Worm (Caenorhabditis elegans) whole organism, mixed stage, embryonic: ENCODE data around the gene F22F7.2.
"Not testable (repeated sequence)": the region's sequence is repeated elsewhere in the genome, so short reads cannot be mapped to it uniquely, and the experiment has no call there.

Experiments
- M03D4.4 ChIP-seq: sonication (generic microtip); optimal IDR thresholded peaks from 2 replicates; lab custom pipeline; 2017; ENCODE audit warnings: mild to moderate bottlenecking, missing genetic modification characterization, missing compliant biosample characterization
- blmp-1 ChIP-seq: fragments of 150-350 bp; optimal IDR thresholded peaks from 2 replicates; lab custom pipeline; 2014; ENCODE audit warnings: missing biosample characterization, missing genetic modification characterization
- ceh-39 ChIP-seq: fragments of 150-350 bp; optimal IDR thresholded peaks from 2 replicates; lab custom pipeline; 2014; ENCODE audit warnings: missing biosample characterization, missing genetic modification characterization
- ceh-43 ChIP-seq: fragments of 200-800 bp; sonication (Bioruptor generic); optimal IDR thresholded peaks from 2 replicates; lab custom pipeline; 2018; ENCODE audit warnings: mild to moderate bottlenecking, missing genetic modification characterization, moderate library complexity, missing compliant biosample characterization
- ceh-83 ChIP-seq: fragments of 200-800 bp; sonication (Bioruptor generic); optimal IDR thresholded peaks from 2 replicates; lab custom pipeline; 2018; ENCODE audit warnings: mild to moderate bottlenecking, missing genetic modification characterization, missing compliant biosample characterization
- ces-1 ChIP-seq: fragments of 150-350 bp; optimal IDR thresholded peaks from 2 replicates; lab custom pipeline; 2014; ENCODE audit warnings: missing biosample characterization, missing genetic modification reagents, missing genetic modification characterization
- cnd-1 ChIP-seq: fragments of 200-800 bp; sonication (Bioruptor generic); optimal IDR thresholded peaks from 2 replicates; lab custom pipeline; 2018; ENCODE audit warnings: mild to moderate bottlenecking, missing genetic modification characterization, missing compliant biosample characterization
- drap-1 ChIP-seq: fragments of 200-800 bp; sonication (Bioruptor generic); optimal IDR thresholded peaks from 3 replicates; lab custom pipeline; 2018; ENCODE audit warnings: mild to moderate bottlenecking, missing genetic modification characterization, missing compliant biosample characterization
- elt-1 ChIP-seq: sonication (generic microtip); optimal IDR thresholded peaks from 2 replicates; lab custom pipeline; 2017; ENCODE audit warnings: missing genetic modification characterization, mild to moderate bottlenecking, missing compliant biosample characterization, antibody characterized with exemption, moderate library complexity, borderline replicate concordance; ENCODE audit not compliant: insufficient read depth
- elt-3 ChIP-seq: fragments of 150-350 bp; optimal IDR thresholded peaks from 2 replicates; lab custom pipeline; 2014; ENCODE audit warnings: missing biosample characterization, missing genetic modification characterization
- flh-1 ChIP-seq: fragments of 200-800 bp; sonication (Bioruptor generic); optimal IDR thresholded peaks from 2 replicates; lab custom pipeline; 2018; ENCODE audit warnings: mild to moderate bottlenecking, missing genetic modification characterization, moderate library complexity, missing compliant biosample characterization
- ham-2 ChIP-seq: fragments of 200-800 bp; sonication (Bioruptor generic); optimal IDR thresholded peaks from 2 replicates; lab custom pipeline; 2018; ENCODE audit warnings: mild to moderate bottlenecking, missing genetic modification characterization, missing compliant biosample characterization
- hlh-1 ChIP-seq: fragments of 150-350 bp; optimal IDR thresholded peaks from 2 replicates; lab custom pipeline; 2014; ENCODE audit warnings: missing biosample characterization, missing genetic modification reagents, missing genetic modification characterization
- lin-13 ChIP-seq: fragments of 150-350 bp; optimal IDR thresholded peaks from 2 replicates; lab custom pipeline; 2014; ENCODE audit warnings: missing biosample characterization, missing genetic modification characterization
- lin-32 ChIP-seq: fragments of 200-800 bp; sonication (Bioruptor generic); optimal IDR thresholded peaks from 2 replicates; lab custom pipeline; 2018; ENCODE audit warnings: mild to moderate bottlenecking, missing genetic modification characterization, missing compliant biosample characterization
- lsy-2 ChIP-seq: fragments of 150-350 bp; optimal IDR thresholded peaks from 2 replicates; lab custom pipeline; 2014; ENCODE audit warnings: missing biosample characterization, missing genetic modification characterization
- mab-5 ChIP-seq: fragments of 150-350 bp; optimal IDR thresholded peaks from 2 replicates; lab custom pipeline; 2014; ENCODE audit warnings: missing biosample characterization, missing genetic modification characterization
- mep-1 ChIP-seq: fragments of 150-350 bp; optimal IDR thresholded peaks from 2 replicates; lab custom pipeline; 2017; ENCODE audit warnings: missing biosample characterization, missing genetic modification reagents, missing genetic modification characterization, inconsistent platforms
- mls-2 ChIP-seq: sonication (generic microtip); optimal IDR thresholded peaks from 2 replicates; lab custom pipeline; 2016; ENCODE audit warnings: mild to moderate bottlenecking, missing genetic modification characterization, moderate library complexity, missing compliant biosample characterization
- nhr-12 ChIP-seq: fragments of 150-350 bp; optimal IDR thresholded peaks from 2 replicates; lab custom pipeline; 2014; ENCODE audit warnings: missing biosample characterization, missing genetic modification characterization
- nhr-2 ChIP-seq: fragments of 150-350 bp; optimal IDR thresholded peaks from 2 replicates; lab custom pipeline; 2014; ENCODE audit warnings: missing biosample characterization, missing genetic modification characterization
- nhr-237 ChIP-seq: fragments of 150-350 bp; optimal IDR thresholded peaks from 2 replicates; lab custom pipeline; 2014; ENCODE audit warnings: missing biosample characterization, missing genetic modification characterization
- nhr-28 ChIP-seq: fragments of 150-350 bp; optimal IDR thresholded peaks from 2 replicates; lab custom pipeline; 2014; ENCODE audit warnings: missing biosample characterization, missing genetic modification characterization
- nhr-76 ChIP-seq: sonication (generic microtip); optimal IDR thresholded peaks from 2 replicates; lab custom pipeline; 2017; ENCODE audit warnings: missing biosample characterization, missing genetic modification characterization
- sem-2 ChIP-seq: fragments of 200-800 bp; sonication (Bioruptor generic); optimal IDR thresholded peaks from 2 replicates; lab custom pipeline; 2018; ENCODE audit warnings: mild to moderate bottlenecking, missing genetic modification characterization, missing compliant biosample characterization
- snpc-4 ChIP-seq: fragments of 150-350 bp; optimal IDR thresholded peaks from 2 replicates; lab custom pipeline; 2014; ENCODE audit warnings: missing biosample characterization, missing genetic modification characterization
- sptf-1 ChIP-seq: sonication (generic microtip); optimal IDR thresholded peaks from 2 replicates; lab custom pipeline; 2017; ENCODE audit warnings: mild to moderate bottlenecking, missing genetic modification characterization, moderate library complexity, missing compliant biosample characterization
- tbx-8 ChIP-seq: fragments of 200-800 bp; sonication (Bioruptor generic); optimal IDR thresholded peaks from 2 replicates; lab custom pipeline; 2018; ENCODE audit warnings: mild to moderate bottlenecking, missing genetic modification characterization, moderate library complexity, missing compliant biosample characterization
- unc-120 ChIP-seq: sonication (generic microtip); optimal IDR thresholded peaks from 2 replicates; lab custom pipeline; 2017; ENCODE audit warnings: missing genetic modification characterization, missing compliant biosample characterization; ENCODE audit not compliant: poor library complexity, severe bottlenecking
- unc-39 ChIP-seq: fragments of 150-350 bp; optimal IDR thresholded peaks from 2 replicates; lab custom pipeline; 2014; ENCODE audit warnings: missing biosample characterization, missing genetic modification characterization
- unc-62 ChIP-seq: fragments of 150-350 bp; optimal IDR thresholded peaks from 2 replicates; lab custom pipeline; 2014; ENCODE audit warnings: missing biosample characterization, missing genetic modification reagents, missing genetic modification characterization
- zip-8 ChIP-seq: fragments of 150-350 bp; optimal IDR thresholded peaks from 2 replicates; lab custom pipeline; 2014; ENCODE audit warnings: missing biosample characterization, missing genetic modification characterization
- ztf-11 ChIP-seq: fragments of 150-350 bp; optimal IDR thresholded peaks from 2 replicates; lab custom pipeline; 2014; ENCODE audit warnings: missing biosample characterization, missing genetic modification characterization

Gene F22F7.2

ce11 chrV:2139918-2140317, 17.3 kb downstream of the F22F7.2 start, which contains the start of gene F22F7.7:
Gene F22F7.7, minus strand, starts transcription at chrV:2140042.
- no peak for TF ChIP-seq lin-32
- no peak for TF ChIP-seq tbx-8 (GFP tag; lab: Kevin White, UChicago)
- TF ChIP-seq ceh-83 (GFP tag; lab: Kevin White, UChicago): no peak
- TF ChIP-seq mab-5 (tag; lab: Kevin White, UChicago): no peak
- no peak for TF ChIP-seq sem-2
- no peak for TF ChIP-seq blmp-1 (tag; lab: Kevin White, UChicago)
- no peak for TF ChIP-seq unc-62
- TF ChIP-seq cnd-1: no peak
- TF ChIP-seq ztf-11 (tag; lab: Kevin White, UChicago): no peak
- no peak for TF ChIP-seq mls-2 (tag; lab: Kevin White, UChicago)
- no peak for TF ChIP-seq elt-3 (tag; lab: Kevin White, UChicago)
- no peak for TF ChIP-seq lin-13
- no peak for TF ChIP-seq ham-2 (GFP tag; lab: Kevin White, UChicago)
- no peak for TF ChIP-seq nhr-76 (tag; lab: Kevin White, UChicago)
- no peak for TF ChIP-seq M03D4.4 (tag; lab: Kevin White, UChicago)
- no peak for TF ChIP-seq hlh-1 (tag; lab: Kevin White, UChicago)
- no peak for TF ChIP-seq nhr-2 (tag; lab: Kevin White, UChicago)
- TF ChIP-seq mep-1 (tag; lab: Kevin White, UChicago): no peak
- TF ChIP-seq nhr-12 (tag; lab: Kevin White, UChicago): no peak

ce11 chrV:2144408-2144807, 21.8 kb downstream of the F22F7.2 start, which contains the start of gene F22F7.12:
Gene F22F7.12, minus strand, starts transcription at chrV:2144508.
- not testable (repeated sequence) for TF ChIP-seq sem-2; ceh-83 (GFP tag; lab: Kevin White, UChicago); elt-1

ce11 chrV:2146044-2146443, 23.5 kb downstream of the F22F7.2 start, which contains the start of gene str-52:
Gene str-52, minus strand, starts transcription at chrV:2146144.
- TF ChIP-seq sptf-1 (tag; lab: Kevin White, UChicago) (no peak), nhr-12 (tag; lab: Kevin White, UChicago) (no peak), flh-1 (no peak), nhr-2 (tag; lab: Kevin White, UChicago) (no peak), lsy-2 (tag; lab: Kevin White, UChicago) (no peak), ces-1 (GFP tag; lab: Kevin White, UChicago) (no peak), nhr-28 (no peak), ztf-11 (tag; lab: Kevin White, UChicago) (no peak), zip-8 (tag; lab: Kevin White, UChicago) (no peak), mep-1 (tag; lab: Kevin White, UChicago) (no peak), lin-13 (no peak), unc-39 (tag; lab: Kevin White, UChicago) (no peak), cnd-1 (no peak), nhr-237 (tag; lab: Kevin White, UChicago) (no peak), nhr-76 (tag; lab: Kevin White, UChicago) (no peak)

- TF ChIP-seq lsy-2 (tag; lab: Kevin White, UChicago): no peak
- TF ChIP-seq sem-2: no peak
- TF ChIP-seq unc-39 (tag; lab: Kevin White, UChicago): no peak
- TF ChIP-seq zip-8 (tag; lab: Kevin White, UChicago): no peak
- TF ChIP-seq lin-32: no peak
- TF ChIP-seq blmp-1 (tag; lab: Kevin White, UChicago): no peak
- TF ChIP-seq mep-1 (tag; lab: Kevin White, UChicago): no peak
- no peak for TF ChIP-seq ceh-39 (tag; lab: Kevin White, UChicago)
- no peak for TF ChIP-seq ceh-43
- TF ChIP-seq tbx-8 (GFP tag; lab: Kevin White, UChicago): no peak
- TF ChIP-seq unc-120: no peak
- no peak for TF ChIP-seq mab-5 (tag; lab: Kevin White, UChicago)
- TF ChIP-seq sptf-1 (tag; lab: Kevin White, UChicago): no peak
- no peak for TF ChIP-seq drap-1 (GFP tag; lab: Kevin White, UChicago)
- no peak for TF ChIP-seq elt-3 (tag; lab: Kevin White, UChicago)
Measured at ce11 chrV:2146795-2147194, 24.2 kb downstream of the F22F7.2 start, which contains the start of gene srbc-20. Gene srbc-20, plus strand, starts transcription at chrV:2147095.

- TF ChIP-seq ceh-39 (tag; lab: Kevin White, UChicago) (no peak), nhr-76 (tag; lab: Kevin White, UChicago) (no peak), lin-13 (no peak), unc-39 (tag; lab: Kevin White, UChicago) (no peak), unc-120 (no peak), mab-5 (tag; lab: Kevin White, UChicago) (no peak), ceh-43 (no peak), snpc-4 (no peak), flh-1 (no peak), hlh-1 (tag; lab: Kevin White, UChicago) (no peak), nhr-12 (tag; lab: Kevin White, UChicago) (no peak), lin-32 (no peak), sptf-1 (tag; lab: Kevin White, UChicago) (no peak), ztf-11 (tag; lab: Kevin White, UChicago) (no peak)
Measured at ce11 chrV:2149432-2149831, 26.9 kb downstream of the F22F7.2 start, which contains the start of gene C45H4.21. Gene C45H4.21, minus strand, starts transcription at chrV:2149532.
